Worm (Caenorhabditis elegans) whole organism, late embryonic: ENCODE measurements around the gene nhr-99.

Experiments used
- ama-1 ChIP-seq: fragments of 150-350 bp; optimal IDR thresholded peaks from 2 replicates; lab custom pipeline; 2014
- ceh-30 ChIP-seq: fragments of 150-350 bp; optimal IDR thresholded peaks from 2 replicates; lab custom pipeline; 2014; ENCODE audit warnings: missing biosample characterization, missing genetic modification characterization
- ceh-9 ChIP-seq: sonication (generic microtip); optimal IDR thresholded peaks from 2 replicates; lab custom pipeline; 2016; ENCODE audit warnings: mild to moderate bottlenecking, missing genetic modification characterization, inconsistent platforms, missing compliant biosample characterization
- ets-4 ChIP-seq: sonication (generic microtip); optimal IDR thresholded peaks from 2 replicates; lab custom pipeline; 2016; ENCODE audit warnings: missing genetic modification characterization, missing compliant biosample characterization
- fkh-10 ChIP-seq: fragments of 150-350 bp; optimal IDR thresholded peaks from 2 replicates; lab custom pipeline; 2014; ENCODE audit warnings: missing biosample characterization, missing genetic modification reagents, missing genetic modification characterization
- hlh-30 ChIP-seq: sonication (generic microtip); optimal IDR thresholded peaks from 2 replicates; lab custom pipeline; 2017; ENCODE audit warnings: antibody characterized with exemption, missing genetic modification characterization, missing compliant biosample characterization; ENCODE audit not compliant: insufficient read depth
- madf-2 ChIP-seq: sonication (generic microtip); optimal IDR thresholded peaks from 2 replicates; lab custom pipeline; 2017; ENCODE audit warnings: missing genetic modification characterization, missing compliant biosample characterization
- nhr-11 ChIP-seq: fragments of 150-350 bp; optimal IDR thresholded peaks from 2 replicates; lab custom pipeline; 2014; ENCODE audit warnings: missing biosample characterization, missing genetic modification characterization
- odd-2 ChIP-seq: sonication (generic microtip); optimal IDR thresholded peaks from 2 replicates; lab custom pipeline; 2017; ENCODE audit warnings: antibody characterized with exemption, mild to moderate bottlenecking, missing genetic modification characterization, missing compliant biosample characterization
- pha-4 ChIP-seq: fragments of 150-350 bp; optimal IDR thresholded peaks from 2 replicates; lab custom pipeline; 2018; ENCODE audit warnings: missing biosample characterization, missing genetic modification reagents, missing genetic modification characterization
- pqm-1 ChIP-seq: sonication (generic microtip); optimal IDR thresholded peaks from 2 replicates; lab custom pipeline; 2016; ENCODE audit warnings: missing genetic modification characterization, missing compliant biosample characterization
- syd-9 ChIP-seq: sonication (generic microtip); optimal IDR thresholded peaks from 2 replicates; lab custom pipeline; 2016; ENCODE audit warnings: mild to moderate bottlenecking, missing genetic modification characterization, moderate library complexity, missing compliant biosample characterization
- tbx-2 ChIP-seq: sonication (generic microtip); optimal IDR thresholded peaks from 2 replicates; lab custom pipeline; 2016; ENCODE audit warnings: missing genetic modification characterization, missing compliant biosample characterization
- ttx-3 ChIP-seq: sonication (generic microtip); optimal IDR thresholded peaks from 2 replicates; lab custom pipeline; 2016; ENCODE audit warnings: missing genetic modification reagents, missing genetic modification characterization, missing compliant biosample characterization

DNA sequence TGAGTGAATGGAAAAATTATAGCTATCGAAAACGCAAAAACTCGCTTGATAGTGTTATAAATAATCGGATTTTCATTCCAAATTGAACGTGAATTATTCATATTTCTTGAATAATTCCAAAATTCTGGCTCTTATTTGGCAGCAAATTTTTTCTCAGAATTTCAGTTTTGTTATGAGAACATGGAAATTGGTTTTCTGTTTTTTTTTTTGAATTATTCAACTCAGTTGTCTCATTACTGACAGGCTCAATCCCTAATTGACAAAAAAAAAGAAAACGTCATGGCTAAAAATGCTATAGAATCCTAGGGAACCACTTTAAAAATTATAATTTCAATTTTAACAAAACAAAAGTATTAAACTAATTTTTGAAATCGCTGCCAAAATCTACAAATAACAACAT lies 25.4 kb upstream of the nhr-99 start, which contains the start of gene srh-35:
- TF ChIP-seq ceh-9 (tag; lab: Kevin White, UChicago) (no peak), tbx-2 (tag; lab: Kevin White, UChicago) (no peak), hlh-30 (no peak), odd-2 (no peak), fkh-10 (no peak), ttx-3 (no peak), ceh-30 (no peak), pqm-1 (no peak), ets-4 (tag; lab: Kevin White, UChicago) (no peak), ama-1 (lab: Kevin White, UChicago) (no peak), nhr-11 (no peak), syd-9 (tag; lab: Kevin White, UChicago) (no peak), pha-4 (tag; lab: Kevin White, UChicago) (no peak), madf-2 (tag; lab: Kevin White, UChicago) (no peak)
